Worm (Caenorhabditis elegans) whole organism, L4 larva: ENCODE data around the gene fbxa-208.

Experiments
- F37D6.2 ChIP-seq: sonication (generic microtip); optimal IDR thresholded peaks from 2 replicates; lab custom pipeline; 2016; ENCODE audit warnings: mild to moderate bottlenecking, missing genetic modification characterization, missing compliant biosample characterization
- ces-1 ChIP-seq: fragments of 150-350 bp; sonication (generic microtip); optimal IDR thresholded peaks from 4 replicates; lab custom pipeline; 2014; ENCODE audit warnings: missing biosample characterization, missing genetic modification reagents, missing genetic modification characterization
- egl-43 ChIP-seq: fragments of 200-800 bp; sonication (Bioruptor generic); IDR thresholded peaks from 2 replicates; pipeline ENCODE4 v1.3.6; 2022; ENCODE audit warnings: missing genetic modification reagents, missing genetic modification characterization, missing compliant biosample characterization
- fos-1 ChIP-seq: fragments of 150-350 bp; optimal IDR thresholded peaks from 2 replicates; lab custom pipeline; 2014; ENCODE audit warnings: missing biosample characterization, missing genetic modification characterization
- lin-15B ChIP-seq: fragments of 150-350 bp; sonication (generic microtip); optimal IDR thresholded peaks from 3 replicates; lab custom pipeline; 2014; ENCODE audit warnings: missing biosample characterization, missing genetic modification characterization
- lin-29 ChIP-seq: fragments of 200-800 bp; sonication (Bioruptor generic); IDR thresholded peaks from 2 replicates; pipeline ENCODE4 v1.3.6; 2022; ENCODE audit warnings: missing genetic modification reagents, missing genetic modification characterization, missing compliant biosample characterization
- madf-9 ChIP-seq: fragments of 200-800 bp; sonication (Bioruptor generic); conservative IDR thresholded peaks from 2 replicates; pipeline ENCODE4 v1.3.6; 2022; ENCODE audit warnings: missing genetic modification reagents, missing genetic modification characterization, missing compliant biosample characterization
- mep-1 ChIP-seq: fragments of 150-350 bp; sonication (generic microtip); optimal IDR thresholded peaks from 3 replicates; lab custom pipeline; 2014; ENCODE audit warnings: missing biosample characterization, missing genetic modification characterization
- nhr-25 ChIP-seq: sonication (generic microtip); optimal IDR thresholded peaks from 2 replicates; lab custom pipeline; 2017; ENCODE audit warnings: missing genetic modification characterization, mild to moderate bottlenecking, missing compliant biosample characterization, antibody characterized with exemption, moderate library complexity, borderline replicate concordance; ENCODE audit not compliant: insufficient read depth
- nhr-41 ChIP-seq: fragments of 200-800 bp; sonication (Bioruptor generic); IDR thresholded peaks from 2 replicates; pipeline ENCODE4 v1.3.6; 2022; ENCODE audit warnings: missing genetic modification reagents, missing genetic modification characterization, missing compliant biosample characterization
- pha-4 ChIP-seq, 2 experiments: fragments of 150-350 bp in 1 of 2; fragments of 200-800 bp in 1 of 2; sonication (Bioruptor generic) in 1 of 2; IDR thresholded peaks in 1 of 2; optimal IDR thresholded peaks in 1 of 2; 2 replicates each; pipeline versions ENCODE4 v1.3.6 to Lab custom; 2014 to 2022; ENCODE audit warnings: missing genetic modification characterization in 2 of 2, missing genetic modification reagents in 2 of 2, missing biosample characterization in 1 of 2, missing compliant biosample characterization in 1 of 2
- sdz-12 ChIP-seq: fragments of 200-800 bp; sonication (Bioruptor generic); optimal IDR thresholded peaks from 2 replicates; lab custom pipeline; 2018; ENCODE audit warnings: mild to moderate bottlenecking, missing genetic modification characterization, missing compliant biosample characterization
- zip-2 ChIP-seq: fragments of 150-350 bp; optimal IDR thresholded peaks from 2 replicates; lab custom pipeline; 2014; ENCODE audit warnings: missing biosample characterization, missing genetic modification characterization

The fbxa-208 gene

ce11 chrIII:1308887-1309286 is 52.3 kb downstream of the fbxa-208 start, which contains the start of gene Y82E9BL.12:
Gene Y82E9BL.12 (plus strand): TSS chrIII:1309187.
- TF ChIP-seq egl-43 (GFP tag; lab: Robert Waterston, UW) (no peak), ces-1 (GFP tag; lab: Kevin White, UChicago) (no peak), nhr-41 (GFP tag; lab: Robert Waterston, UW) (no peak), mep-1 (tag; lab: Kevin White, UChicago) (no peak), fos-1 (no peak), lin-29 (GFP tag; lab: Robert Waterston, UW) (no peak), sdz-12 (GFP tag; lab: Kevin White, UChicago) (no peak), lin-15B (no peak), pha-4 (GFP tag; IDR thresholded peaks at IDR 0.05; lab: Robert Waterston, UW) (no peak), pha-4 (tag; optimal IDR thresholded peaks at IDR 0.05; lab: Kevin White, UChicago) (no peak), F37D6.2 (tag; lab: Kevin White, UChicago) (no peak), nhr-25 (tag; lab: Kevin White, UChicago) (no peak), madf-9 (GFP tag; lab: Robert Waterston, UW) (no peak), zip-2 (tag; lab: Kevin White, UChicago) (no peak)
